Worm (Caenorhabditis elegans) whole organism, L2 larva: ENCODE results near the gene F26G1.10.

Experiments used
- C34F6.9 ChIP-seq: fragments of 150-350 bp; optimal IDR thresholded peaks from 2 replicates; lab custom pipeline; 2014; ENCODE audit warnings: missing biosample characterization, missing genetic modification characterization
- F13H6.1 ChIP-seq: sonication (generic microtip); optimal IDR thresholded peaks from 2 replicates; lab custom pipeline; 2016; ENCODE audit warnings: missing genetic modification characterization, missing compliant biosample characterization
- R02D3.7 ChIP-seq: fragments of 150-350 bp; optimal IDR thresholded peaks from 2 replicates; lab custom pipeline; 2014; ENCODE audit warnings: missing biosample characterization, missing genetic modification characterization
- Y55F3AM.14 ChIP-seq: fragments of 200-800 bp; sonication (Bioruptor generic); optimal IDR thresholded peaks from 2 replicates; lab custom pipeline; 2018; ENCODE audit warnings: mild to moderate bottlenecking, missing genetic modification characterization, missing compliant biosample characterization
- aly-2 ChIP-seq: fragments of 150-350 bp; optimal IDR thresholded peaks from 2 replicates; lab custom pipeline; 2014; ENCODE audit warnings: missing biosample characterization, missing genetic modification characterization
- ama-1 ChIP-seq: fragments of 150-350 bp; optimal IDR thresholded peaks from 2 replicates; lab custom pipeline; 2018; ENCODE audit warnings: inconsistent platforms
- blmp-1 ChIP-seq: sonication (generic microtip); optimal IDR thresholded peaks from 2 replicates; lab custom pipeline; 2017; ENCODE audit warnings: missing genetic modification characterization, mild to moderate bottlenecking, missing compliant biosample characterization, antibody characterized with exemption, moderate library complexity; ENCODE audit not compliant: insufficient read depth
- ceh-16 ChIP-seq: fragments of 150-350 bp; optimal IDR thresholded peaks from 2 replicates; lab custom pipeline; 2014; ENCODE audit warnings: missing biosample characterization, missing genetic modification characterization
- ceh-82 ChIP-seq: fragments of 150-350 bp; optimal IDR thresholded peaks from 2 replicates; lab custom pipeline; 2014; ENCODE audit warnings: missing biosample characterization, missing genetic modification characterization
- crh-2 ChIP-seq: sonication (generic microtip); optimal IDR thresholded peaks from 2 replicates; lab custom pipeline; 2017; ENCODE audit warnings: missing biosample characterization, missing genetic modification characterization
- elt-1 ChIP-seq: fragments of 150-350 bp; optimal IDR thresholded peaks from 2 replicates; lab custom pipeline; 2014; ENCODE audit warnings: missing biosample characterization, missing genetic modification characterization
- fos-1 ChIP-seq: fragments of 150-350 bp; optimal IDR thresholded peaks from 2 replicates; lab custom pipeline; 2014; ENCODE audit warnings: missing biosample characterization, missing genetic modification characterization
- gmeb-1 ChIP-seq: fragments of 150-350 bp; optimal IDR thresholded peaks from 2 replicates; lab custom pipeline; 2014; ENCODE audit warnings: missing biosample characterization, missing genetic modification characterization
- lin-13 ChIP-seq: fragments of 150-350 bp; optimal IDR thresholded peaks from 2 replicates; lab custom pipeline; 2014; ENCODE audit warnings: missing biosample characterization, missing genetic modification reagents, missing genetic modification characterization
- lin-39 ChIP-seq: fragments of 150-350 bp; optimal IDR thresholded peaks from 2 replicates; lab custom pipeline; 2014; ENCODE audit warnings: missing biosample characterization, missing genetic modification reagents, missing genetic modification characterization
- lsy-2 ChIP-seq, 2 experiments: fragments of 150-350 bp in 1 of 2; sonication (generic microtip) in 1 of 2; optimal IDR thresholded peaks; 2 replicates each; lab custom pipeline; 2014 to 2017; ENCODE audit warnings: missing biosample characterization in 2 of 2, missing genetic modification characterization in 2 of 2
- mab-5 ChIP-seq: fragments of 150-350 bp; optimal IDR thresholded peaks from 2 replicates; lab custom pipeline; 2014; ENCODE audit warnings: missing biosample characterization, missing genetic modification characterization
- mbf-1 ChIP-seq: sonication (generic microtip); optimal IDR thresholded peaks from 2 replicates; lab custom pipeline; 2017; ENCODE audit warnings: missing biosample characterization, missing genetic modification characterization
- nhr-10 ChIP-seq: sonication (generic microtip); optimal IDR thresholded peaks from 2 replicates; lab custom pipeline; 2017; ENCODE audit warnings: missing biosample characterization, missing genetic modification characterization
- nhr-11 ChIP-seq: fragments of 150-350 bp; optimal IDR thresholded peaks from 2 replicates; lab custom pipeline; 2014; ENCODE audit warnings: missing biosample characterization, missing genetic modification characterization
- nhr-129 ChIP-seq: fragments of 150-350 bp; optimal IDR thresholded peaks from 2 replicates; lab custom pipeline; 2014; ENCODE audit warnings: missing biosample characterization, missing genetic modification characterization
- nhr-25 ChIP-seq: fragments of 150-350 bp; sonication (generic microtip); optimal IDR thresholded peaks from 3 replicates; lab custom pipeline; 2014; ENCODE audit warnings: missing biosample characterization, missing genetic modification characterization
- nhr-77 ChIP-seq: fragments of 150-350 bp; optimal IDR thresholded peaks from 2 replicates; lab custom pipeline; 2014; ENCODE audit warnings: missing biosample characterization, missing genetic modification characterization
- sem-4 ChIP-seq: fragments of 150-350 bp; optimal IDR thresholded peaks from 2 replicates; lab custom pipeline; 2014; ENCODE audit warnings: missing biosample characterization, missing genetic modification reagents, missing genetic modification characterization
- sma-3 ChIP-seq: sonication (generic microtip); optimal IDR thresholded peaks from 2 replicates; lab custom pipeline; 2016; ENCODE audit warnings: missing genetic modification reagents, missing genetic modification characterization, missing compliant biosample characterization
- sma-9 ChIP-seq, 2 experiments: fragments of 150-350 bp in 1 of 2; sonication (generic microtip) in 1 of 2; optimal IDR thresholded peaks; 2 replicates each; lab custom pipeline; 2014 to 2016; ENCODE audit warnings: missing genetic modification characterization in 2 of 2, mild to moderate bottlenecking in 1 of 2, missing biosample characterization in 1 of 2, missing compliant biosample characterization in 1 of 2, missing genetic modification reagents in 1 of 2, moderate library complexity in 1 of 2
- snpc-4 ChIP-seq: fragments of 150-350 bp; optimal IDR thresholded peaks from 2 replicates; lab custom pipeline; 2014; ENCODE audit warnings: missing biosample characterization, missing genetic modification characterization
- unc-62 ChIP-seq: fragments of 150-350 bp; optimal IDR thresholded peaks from 2 replicates; lab custom pipeline; 2014; ENCODE audit warnings: missing biosample characterization, missing genetic modification reagents, missing genetic modification characterization
- ztf-1 ChIP-seq: fragments of 200-800 bp; sonication (Bioruptor generic); conservative IDR thresholded peaks from 2 replicates; pipeline ENCODE4 v1.3.6; 2022; ENCODE audit warnings: missing genetic modification characterization, missing compliant biosample characterization
- ztf-4 ChIP-seq: fragments of 150-350 bp; optimal IDR thresholded peaks from 2 replicates; lab custom pipeline; 2014; ENCODE audit warnings: missing biosample characterization, missing genetic modification characterization

F26G1.10 gene

ce11 chrII:4761020-4761419, 13.2 kb upstream of the F26G1.10 start:
- no peak for TF ChIP-seq C34F6.9 (tag; lab: Kevin White, UChicago)
- no peak for TF ChIP-seq snpc-4
- no peak for TF ChIP-seq lin-39 (tag; lab: Kevin White, UChicago)
- no peak for TF ChIP-seq nhr-129 (tag; lab: Kevin White, UChicago)
- TF ChIP-seq nhr-10, result no peak
- peak; percentile 3 for TF ChIP-seq sma-3 (GFP tag; lab: Kevin White, UChicago)
- TF ChIP-seq mab-5 (tag; lab: Kevin White, UChicago), result no peak
- no peak for TF ChIP-seq R02D3.7 (tag; lab: Kevin White, UChicago)
- TF ChIP-seq F13H6.1 (tag; lab: Kevin White, UChicago), result no peak
- no peak for TF ChIP-seq sem-4 (tag; lab: Kevin White, UChicago)
- TF ChIP-seq nhr-25 (tag; lab: Kevin White, UChicago), result peak; percentile 13
- no peak for TF ChIP-seq elt-1 (tag; lab: Kevin White, UChicago)
- TF ChIP-seq ama-1 (lab: Kevin White, UChicago), result no peak
- no peak for TF ChIP-seq ztf-1 (GFP tag; lab: Robert Waterston, UW)
- TF ChIP-seq gmeb-1 (tag; lab: Kevin White, UChicago), result no peak

DNA sequence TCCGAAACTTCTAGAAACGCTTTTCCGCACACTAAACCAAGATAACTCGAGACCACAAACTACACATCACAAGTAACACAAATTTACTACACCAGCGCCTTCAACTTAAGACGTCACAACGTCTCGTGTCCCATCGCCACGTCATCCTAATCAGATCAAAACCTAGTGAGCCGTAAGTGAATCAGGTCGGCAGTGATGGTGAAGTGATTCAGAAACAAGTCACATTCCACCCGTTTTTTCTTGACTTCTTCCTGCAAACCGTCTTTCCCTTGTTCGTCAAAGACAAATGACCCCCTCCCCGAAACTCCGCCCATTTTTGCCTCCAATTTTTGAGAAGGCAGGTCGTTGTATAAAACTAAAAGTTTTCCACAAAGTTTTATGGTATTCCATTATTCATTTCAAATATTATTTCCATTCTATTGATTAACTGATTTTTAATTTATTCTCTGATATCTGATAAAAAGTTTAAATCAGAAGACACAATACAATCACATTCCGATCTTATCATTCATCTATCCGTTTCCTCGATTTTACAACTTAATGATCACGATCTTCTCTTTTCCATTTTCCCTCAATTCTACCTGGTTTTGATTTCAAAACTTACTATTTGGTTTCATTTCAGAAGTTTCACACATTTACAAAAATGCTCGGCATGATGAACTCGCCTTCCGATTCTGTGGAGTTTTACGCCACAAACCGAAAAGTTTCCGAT, 11.5 kb upstream of the F26G1.10 start, which contains the start of gene F26G1.2:
TSS of gene F26G1.2 (plus strand) at position 508 of the 712 bp plus-strand sequence.
- TF ChIP-seq sma-9 (GFP tag; optimal IDR thresholded peaks at IDR 0.05; lab: Kevin White, UChicago) (peak; percentile 26), sma-9 (tag; optimal IDR thresholded peaks at IDR 0.05; lab: Kevin White, UChicago) (no peak), unc-62 (GFP tag; lab: Kevin White, UChicago) (no peak), Y55F3AM.14 (GFP tag; lab: Kevin White, UChicago) (no peak), ceh-82 (no peak), sma-3 (GFP tag; lab: Kevin White, UChicago) (peak; percentile 33), ztf-1 (GFP tag; lab: Robert Waterston, UW) (no peak), lsy-2 (tag; optimal IDR thresholded peaks at IDR 0.05; lab: Kevin White, UChicago) (no peak), F13H6.1 (tag; lab: Kevin White, UChicago) (no peak), aly-2 (no peak), crh-2 (tag; lab: Kevin White, UChicago) (peak; percentile 41), blmp-1 (tag; lab: Kevin White, UChicago) (no peak), nhr-129 (tag; lab: Kevin White, UChicago) (no peak)

DNA sequence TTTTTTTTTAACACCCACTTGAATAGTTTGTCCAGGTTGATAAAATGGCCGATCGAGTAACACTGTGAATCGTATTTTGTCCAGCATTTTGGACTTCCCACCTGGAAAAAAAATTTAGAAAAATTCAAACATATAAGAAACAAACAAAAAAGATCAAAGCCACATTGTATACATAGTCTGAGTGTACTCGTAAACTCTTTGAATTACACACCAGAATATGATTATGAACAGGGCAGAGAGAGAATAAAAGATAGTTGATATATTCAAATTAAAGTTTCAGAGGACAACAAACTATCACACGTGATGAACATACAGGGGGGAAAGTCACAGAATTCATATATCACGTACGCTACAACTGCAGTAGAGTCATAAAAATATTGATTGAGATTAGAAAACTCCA, 7.9 kb upstream of the F26G1.10 start, which contains the start of gene ttm-2:
TSS of gene ttm-2 (minus strand) at position 101 of the 400 bp plus-strand sequence.
- TF ChIP-seq lsy-2 (tag; optimal IDR thresholded peaks at IDR 0.05; lab: Kevin White, UChicago) (no peak), sma-9 (GFP tag; optimal IDR thresholded peaks at IDR 0.05; lab: Kevin White, UChicago) (no peak), sma-9 (tag; optimal IDR thresholded peaks at IDR 0.05; lab: Kevin White, UChicago) (no peak), lin-13 (no peak), aly-2 (no peak), nhr-129 (tag; lab: Kevin White, UChicago) (no peak), elt-1 (tag; lab: Kevin White, UChicago) (no peak), nhr-77 (no peak), ama-1 (lab: Kevin White, UChicago) (no peak), lin-39 (tag; lab: Kevin White, UChicago) (no peak)

- TF ChIP-seq nhr-25 (tag; lab: Kevin White, UChicago) (peak; percentile 33), sma-9 (GFP tag; optimal IDR thresholded peaks at IDR 0.05; lab: Kevin White, UChicago) (peak; percentile 26), sma-9 (tag; optimal IDR thresholded peaks at IDR 0.05; lab: Kevin White, UChicago) (no peak), ceh-82 (no peak), blmp-1 (tag; lab: Kevin White, UChicago) (no peak), ceh-16 (tag; lab: Kevin White, UChicago) (peak; percentile 71)
Observed at ce11 chrII:4767612-4768011, 6.6 kb upstream of the F26G1.10 start.

- TF ChIP-seq Y55F3AM.14 (GFP tag; lab: Kevin White, UChicago) (no peak), nhr-129 (tag; lab: Kevin White, UChicago) (no peak), sma-9 (GFP tag; optimal IDR thresholded peaks at IDR 0.05; lab: Kevin White, UChicago) (peak; percentile 2), sma-9 (tag; optimal IDR thresholded peaks at IDR 0.05; lab: Kevin White, UChicago) (no peak), mbf-1 (tag; lab: Kevin White, UChicago) (no peak), fos-1 (peak; percentile 5), sma-3 (GFP tag; lab: Kevin White, UChicago) (peak; percentile 45), ztf-4 (tag; lab: Kevin White, UChicago) (no peak), snpc-4 (no peak), nhr-11 (tag; lab: Kevin White, UChicago) (no peak), nhr-25 (tag; lab: Kevin White, UChicago) (peak; percentile 53)
Observed at ce11 chrII:4769096-4769495, 5.1 kb upstream of the F26G1.10 start.
